Fruit fly (Drosophila melanogaster): ENCODE results near the gene LysE.

LysE gene

DNA sequence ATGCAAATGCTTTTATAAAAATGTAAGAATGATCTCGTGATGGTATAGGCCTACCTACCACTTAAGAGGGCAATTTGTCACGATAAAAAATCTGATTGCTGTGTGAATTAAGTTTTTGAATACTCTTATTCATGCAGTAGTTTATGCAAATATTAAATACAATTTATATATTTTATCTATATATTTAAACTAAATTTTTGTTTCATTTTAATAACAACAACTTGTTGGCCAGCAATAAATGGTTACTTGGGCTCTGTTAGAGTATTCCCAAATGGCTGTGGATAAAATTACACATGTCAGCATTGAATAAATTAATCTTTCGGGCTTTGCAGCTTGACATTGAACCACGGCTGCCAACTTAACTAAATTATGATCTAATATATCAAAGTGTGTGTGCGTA is 45.9 kb downstream of the LysE start (continued):
- TF ChIP-seq vvl (GFP tag; IDR thresholded peaks at IDR 0.05) (no peak), al (GFP tag; IDR thresholded peaks at IDR 0.05) (no peak), CG31388 (GFP tag; optimal IDR thresholded peaks at IDR 0.05) (no peak), CG13287 (GFP tag; IDR thresholded peaks at IDR 0.05; ENCODE audit: partially characterized antibody) (no peak), CG2129 (GFP tag; IDR thresholded peaks at IDR 0.05; ENCODE audit: partially characterized antibody) (no peak), Dll (GFP tag; IDR thresholded peaks at IDR 0.05; ENCODE audit: partially characterized antibody) (no peak), Mad (GFP tag; optimal IDR thresholded peaks at IDR 0.05) (no peak), CG3163 (GFP tag; optimal IDR thresholded peaks at IDR 0.05) (no peak), Sin3A (optimal IDR thresholded peaks at IDR 0.05) (no peak), Rx (GFP tag; IDR thresholded peaks at IDR 0.05) (no peak), Lpt (GFP tag; optimal IDR thresholded peaks at IDR 0.05) (no peak), YL-1 (GFP tag; optimal IDR thresholded peaks at IDR 0.05) (no peak), lov (optimal IDR thresholded peaks at IDR 0.05) (no peak), lov (GFP tag; IDR thresholded peaks at IDR 0.05) (no peak), ftz-f1 (GFP tag; optimal IDR thresholded peaks at IDR 0.05) (no peak), CG7839 (tag; optimal IDR thresholded peaks at IDR 0.05) (peak; percentile 40), CG7556 (GFP tag; optimal IDR thresholded peaks at IDR 0.05) (no peak), pnt (GFP tag; optimal IDR thresholded peaks at IDR 0.05) (no peak), CG3407 (GFP tag; optimal IDR thresholded peaks at IDR 0.05) (no peak), CG1792 (GFP tag; optimal IDR thresholded peaks at IDR 0.05) (no peak), Ssrp (tag; optimal IDR thresholded peaks at IDR 0.05) (no peak), CG2678 (tag; optimal IDR thresholded peaks at IDR 0.05) (peak; percentile 62), zen2 (GFP tag; IDR thresholded peaks at IDR 0.05; ENCODE audit: partially characterized antibody) (no peak), CG43689 (GFP tag; IDR thresholded peaks at IDR 0.05) (no peak), lmd (GFP tag; IDR thresholded peaks at IDR 0.05) (peak; percentile 27; the same call in 1 of the 2 replicates), emc (GFP tag; optimal IDR thresholded peaks at IDR 0.05) (no peak), CG34376 (GFP tag; optimal IDR thresholded peaks at IDR 0.05) (no peak), ara (GFP tag; IDR thresholded peaks at IDR 0.05) (no peak), hkb (optimal IDR thresholded peaks at IDR 0.05) (no peak), hkb (GFP tag; IDR thresholded peaks at IDR 0.05) (no peak), sens (GFP tag) (no peak), CkIIα-i1 (GFP tag; IDR thresholded peaks at IDR 0.05) (no peak), Optix (GFP tag; IDR thresholded peaks at IDR 0.05) (no peak), btn (GFP tag; optimal IDR thresholded peaks at IDR 0.05) (no peak), ham (GFP tag; IDR thresholded peaks at IDR 0.05) (no peak), bsh (GFP tag; optimal IDR thresholded peaks at IDR 0.05) (no peak), insv (GFP tag; optimal IDR thresholded peaks at IDR 0.05) (no peak), CG1024 (GFP tag; IDR thresholded peaks at IDR 0.05) (no peak), ap (GFP tag; IDR thresholded peaks at IDR 0.05) (no peak), zfh2 (GFP tag; optimal IDR thresholded peaks at IDR 0.05) (no peak), CG32772 (GFP tag; IDR thresholded peaks at IDR 0.05) (no peak), Sry-δ (GFP tag; optimal IDR thresholded peaks at IDR 0.05) (no peak), row (GFP tag; IDR thresholded peaks at IDR 0.05) (peak; percentile 69), CG4730 (GFP tag; IDR thresholded peaks at IDR 0.05) (no peak), Meics (GFP tag; optimal IDR thresholded peaks at IDR 0.05) (peak; percentile 34), CG6175 (GFP tag; IDR thresholded peaks at IDR 0.05) (no peak), Camta (GFP tag; optimal IDR thresholded peaks at IDR 0.05) (no peak), tio (GFP tag; optimal IDR thresholded peaks at IDR 0.05) (no peak), tgo (GFP tag; IDR thresholded peaks at IDR 0.05) (peak; percentile 17; the same call in 2 of the 3 replicates), otp (GFP tag; IDR thresholded peaks at IDR 0.05) (no peak), vfl (GFP tag; optimal IDR thresholded peaks at IDR 0.05) (no peak), CG13296 (GFP tag; optimal IDR thresholded peaks at IDR 0.05) (peak; percentile 37), Nf-YC (tag; optimal IDR thresholded peaks at IDR 0.05) (no peak), bowl (GFP tag; IDR thresholded peaks at IDR 0.05) (no peak)
